Fruit fly (Drosophila melanogaster) whole organism, wandering third instar larva: ENCODE measurements around the gene CG15544.

ENCODE experiments used
- Abd-B ChIP-seq: fragments of >200 bp; optimal IDR thresholded peaks from 2 replicates; lab custom pipeline; 2017; ENCODE audit warnings: missing biosample characterization, missing genetic modification characterization
- CG32264 ChIP-seq: fragments of 200-800 bp; sonication (Bioruptor generic); optimal IDR thresholded peaks from 2 replicates; lab custom pipeline; 2016; ENCODE audit warnings: missing biosample characterization, missing genetic modification characterization
- CG9705 ChIP-seq: fragments of 200-800 bp; sonication (Bioruptor generic); optimal IDR thresholded peaks from 2 replicates; lab custom pipeline; 2018; ENCODE audit warnings: missing biosample characterization, mild to moderate bottlenecking, missing genetic modification characterization
- Hr83 ChIP-seq: fragments of 200-300 bp; sonication (Bioruptor generic); optimal IDR thresholded peaks from 2 replicates; lab custom pipeline; 2016; ENCODE audit warnings: missing biosample characterization, mild to moderate bottlenecking, missing genetic modification characterization, moderate library complexity; ENCODE audit not compliant: poor library complexity, severe bottlenecking
- Myc ChIP-seq: fragments of >200 bp; optimal IDR thresholded peaks from 2 replicates; lab custom pipeline; 2017
- br ChIP-seq: fragments of 200-800 bp; sonication (Bioruptor generic); optimal IDR thresholded peaks from 2 replicates; lab custom pipeline; 2016; ENCODE audit warnings: missing biosample characterization, missing genetic modification characterization
- ey ChIP-seq: fragments of 200-800 bp; sonication (Bioruptor generic); optimal IDR thresholded peaks from 2 replicates; lab custom pipeline; 2016; ENCODE audit warnings: missing biosample characterization, missing genetic modification characterization
- lola ChIP-seq: fragments of >200 bp; optimal IDR thresholded peaks from 2 replicates; lab custom pipeline; 2017; ENCODE audit warnings: missing biosample characterization, missing genetic modification characterization
- pan ChIP-seq: fragments of >200 bp; optimal IDR thresholded peaks from 2 replicates; lab custom pipeline; 2017
- psq ChIP-seq: fragments of 200-800 bp; sonication (Bioruptor generic); optimal IDR thresholded peaks from 3 replicates; lab custom pipeline; 2017; ENCODE audit warnings: missing biosample characterization, mild to moderate bottlenecking, missing genetic modification characterization, moderate library complexity

- TF ChIP-seq Abd-B (GFP tag; lab: Kevin White, UChicago) (no peak), pan (lab: Kevin White, UChicago) (no peak), CG9705 (no peak), Hr83 (no peak), psq (GFP tag; lab: Kevin White, UChicago) (no peak), ey (GFP tag; lab: Kevin White, UChicago) (no peak), Myc (lab: Kevin White, UChicago) (no peak), br (GFP tag; lab: Kevin White, UChicago) (no peak), lola (no peak), CG32264 (GFP tag; lab: Kevin White, UChicago) (no peak)
These were observed 18.2 kb upstream of the CG15544 start for dm6 chr3R:30809287-30809933.
